Worm (Caenorhabditis elegans): ENCODE results near the gene inx-7.
A peak's percentile ranks its signal among the peaks of the same experiment; 100 is the strongest.

Gene inx-7

DNA sequence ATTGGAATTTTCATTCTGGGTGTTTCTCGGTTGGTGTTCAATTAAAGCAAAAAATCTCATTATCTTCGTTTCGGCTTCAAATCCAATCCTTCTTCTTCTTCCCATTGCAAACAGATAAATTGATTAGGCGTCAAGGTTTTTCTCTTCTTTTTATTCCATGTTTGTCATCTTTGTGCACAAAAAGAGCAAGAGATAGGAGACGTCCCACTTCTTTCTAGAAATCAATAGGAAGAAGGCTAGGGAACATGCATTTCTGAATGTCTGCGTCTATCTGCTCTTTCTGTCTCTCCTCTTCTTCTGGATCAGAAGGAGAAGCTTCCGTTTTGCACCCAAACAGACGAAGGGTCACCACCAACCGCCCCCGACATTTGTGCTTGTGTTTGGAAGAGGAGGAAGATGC is 6.5 kb upstream of the inx-7 start (continued):
- TF ChIP-seq Y55F3AM.14 (GFP tag; optimal IDR thresholded peaks at IDR 0.05), result no peak
- TF ChIP-seq ztf-4 (tag; optimal IDR thresholded peaks at IDR 0.05), result no peak
- no peak for TF ChIP-seq nhr-77 (tag; optimal IDR thresholded peaks at IDR 0.05)
- TF ChIP-seq elt-1 (tag; optimal IDR thresholded peaks at IDR 0.05), result no peak
- peak; percentile 3 for TF ChIP-seq lin-13 (GFP tag; optimal IDR thresholded peaks at IDR 0.05)

DNA sequence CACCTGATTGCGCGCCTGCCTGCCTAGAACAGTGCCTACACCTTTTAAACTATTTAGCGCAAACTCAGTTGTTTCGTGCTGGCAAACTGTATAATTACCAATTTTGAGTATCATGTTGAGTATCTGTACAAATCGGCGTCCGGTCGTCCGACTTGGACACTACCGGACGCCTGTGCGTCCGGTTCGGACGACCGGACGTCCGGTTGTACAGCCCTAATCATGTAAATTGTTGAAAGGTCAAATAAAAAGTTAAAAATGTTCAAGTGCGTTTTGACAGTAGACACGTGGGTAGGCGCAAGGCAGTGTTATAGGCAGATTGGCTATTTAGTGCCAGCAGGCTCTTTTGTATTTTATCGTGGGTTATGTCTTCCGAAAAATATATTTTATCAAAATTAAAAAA is 3.5 kb upstream of the inx-7 start:
- TF ChIP-seq lin-13 (GFP tag; optimal IDR thresholded peaks at IDR 0.05), result no peak
- TF ChIP-seq nhr-237 (tag; optimal IDR thresholded peaks at IDR 0.05), result no peak
- TF ChIP-seq nhr-21 (tag; optimal IDR thresholded peaks at IDR 0.05), result no peak
- no peak for TF ChIP-seq ceh-16 (tag; optimal IDR thresholded peaks at IDR 0.05)
- no peak for TF ChIP-seq alr-1 (tag; optimal IDR thresholded peaks at IDR 0.05)
- TF ChIP-seq elt-1 (tag; optimal IDR thresholded peaks at IDR 0.05), result no peak
- TF ChIP-seq nhr-25 (tag; optimal IDR thresholded peaks at IDR 0.05), result no peak
- TF ChIP-seq egl-27 (tag; optimal IDR thresholded peaks at IDR 0.05), result no peak
- no peak for TF ChIP-seq peb-1 (tag; optimal IDR thresholded peaks at IDR 0.05)
- no peak for TF ChIP-seq lin-39 (tag; optimal IDR thresholded peaks at IDR 0.05)
- no peak for TF ChIP-seq ztf-1 (GFP tag; conservative IDR thresholded peaks at IDR 0.05)
- TF ChIP-seq mbf-1 (tag; optimal IDR thresholded peaks at IDR 0.05), result no peak

DNA sequence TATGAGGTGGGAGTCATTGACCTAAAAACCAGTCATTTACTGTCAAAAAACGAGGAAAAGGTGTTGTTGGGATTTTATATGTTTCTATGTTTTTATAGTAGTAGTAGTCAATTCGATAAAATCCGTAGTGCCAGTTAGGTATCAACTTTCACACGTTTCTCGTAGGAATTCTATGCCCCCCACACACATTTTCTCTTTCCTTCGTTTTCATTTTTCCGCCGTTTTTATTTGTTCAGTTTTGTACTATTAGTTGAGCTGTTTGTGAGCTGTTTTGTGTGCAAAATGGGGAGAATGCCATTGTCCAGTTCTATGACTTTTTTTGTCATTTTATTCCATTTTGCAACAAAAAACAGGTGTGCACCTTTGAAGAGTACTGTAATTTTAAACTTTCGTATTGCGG is 2.3 kb upstream of the inx-7 start:
- no peak for TF ChIP-seq nhr-10 (tag; optimal IDR thresholded peaks at IDR 0.05)
- TF ChIP-seq unc-62 (GFP tag; optimal IDR thresholded peaks at IDR 0.05), result no peak
- no peak for TF ChIP-seq nhr-21 (tag; optimal IDR thresholded peaks at IDR 0.05)
- TF ChIP-seq unc-55 (GFP tag; optimal IDR thresholded peaks at IDR 0.05), result no peak
- no peak for TF ChIP-seq mab-5 (tag; optimal IDR thresholded peaks at IDR 0.05)
- no peak for TF ChIP-seq mbf-1 (tag; optimal IDR thresholded peaks at IDR 0.05)
- no peak for TF ChIP-seq egl-27 (tag; optimal IDR thresholded peaks at IDR 0.05)
- no peak for TF ChIP-seq lin-13 (GFP tag; optimal IDR thresholded peaks at IDR 0.05)

DNA sequence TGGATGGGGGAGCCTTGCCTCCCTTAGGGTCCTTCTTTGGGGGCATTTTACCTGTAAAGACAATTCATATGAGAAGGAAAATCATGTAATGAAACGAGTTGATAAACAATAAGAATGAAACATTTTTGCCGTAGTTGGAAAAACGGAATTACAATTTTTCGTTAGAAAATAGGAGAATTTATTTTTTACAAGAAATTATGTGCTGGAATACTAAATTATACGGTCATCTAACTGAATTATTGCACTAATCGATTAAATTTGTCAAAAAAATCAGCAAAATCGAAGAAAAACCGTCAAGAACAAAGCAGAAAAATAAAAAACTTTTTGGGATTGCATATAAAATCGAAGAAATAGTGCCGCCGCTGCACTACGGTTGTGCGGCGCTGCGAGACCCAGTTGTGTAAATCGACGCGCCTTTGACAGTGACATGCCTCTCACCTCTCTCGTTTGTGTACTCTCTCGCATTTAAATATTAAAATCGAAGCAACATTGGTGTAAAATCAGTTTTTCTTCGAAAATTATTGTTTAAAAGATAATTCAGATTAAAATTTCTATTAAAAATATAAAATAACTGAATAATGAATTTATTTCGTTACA is 1.2 kb upstream of the inx-7 start, which contains the start of gene rps-25:
Gene rps-25 (minus strand): TSS at position 51 of the 597 bp plus-strand sequence.
- TF ChIP-seq unc-62 (GFP tag; optimal IDR thresholded peaks at IDR 0.05) (no peak), alr-1 (tag; optimal IDR thresholded peaks at IDR 0.05) (no peak), nhr-25 (tag; optimal IDR thresholded peaks at IDR 0.05) (peak; percentile 18), nhr-10 (tag; optimal IDR thresholded peaks at IDR 0.05) (no peak), mbf-1 (tag; optimal IDR thresholded peaks at IDR 0.05) (no peak), F13H6.1 (tag; optimal IDR thresholded peaks at IDR 0.05) (peak; percentile 20), sma-3 (GFP tag; optimal IDR thresholded peaks at IDR 0.05) (peak; percentile 16), crh-2 (tag; optimal IDR thresholded peaks at IDR 0.05) (peak; percentile 23), snpc-4 (tag; optimal IDR thresholded peaks at IDR 0.05) (peak; percentile 12), nhr-6 (tag; optimal IDR thresholded peaks at IDR 0.05) (no peak), gmeb-1 (tag; optimal IDR thresholded peaks at IDR 0.05) (peak; percentile 39), unc-55 (GFP tag; optimal IDR thresholded peaks at IDR 0.05) (peak; percentile 86), nhr-129 (tag; optimal IDR thresholded peaks at IDR 0.05) (peak; percentile 46), C34F6.9 (tag; optimal IDR thresholded peaks at IDR 0.05) (peak; percentile 63), lin-13 (GFP tag; optimal IDR thresholded peaks at IDR 0.05) (peak; percentile 62), lin-11 (tag; optimal IDR thresholded peaks at IDR 0.05) (peak; percentile 53), fos-1 (tag; optimal IDR thresholded peaks at IDR 0.05) (peak; percentile 7), nhr-21 (tag; optimal IDR thresholded peaks at IDR 0.05) (peak; percentile 21), sma-9 (GFP tag; optimal IDR thresholded peaks at IDR 0.05) (peak; percentile 39), sma-9 (tag; optimal IDR thresholded peaks at IDR 0.05) (no peak), lsy-2 (tag; optimal IDR thresholded peaks at IDR 0.05) (peak; percentile 13 to 93), ama-1 (optimal IDR thresholded peaks at IDR 0.05) (peak; percentile 20)

DNA sequence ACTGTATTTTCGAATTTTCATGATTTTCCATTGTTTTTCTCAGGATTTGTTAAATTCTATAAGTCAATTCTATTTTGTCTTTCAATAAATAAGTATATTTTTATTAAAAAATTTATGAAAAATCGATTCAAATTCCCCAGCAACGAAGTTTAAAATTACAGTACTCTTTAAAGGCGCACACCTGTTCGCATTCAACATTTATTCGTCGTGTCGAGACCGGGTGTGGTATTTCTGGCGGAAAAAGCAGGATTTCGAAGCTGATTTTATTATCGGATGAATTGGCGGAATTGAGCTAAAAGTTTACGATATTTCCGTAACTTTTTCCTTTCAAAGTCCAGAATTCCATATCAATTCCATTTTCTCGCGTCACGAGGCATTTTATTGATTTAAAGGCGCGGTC is 983 bp downstream of the inx-7 start:
- TF ChIP-seq unc-39 (tag; optimal IDR thresholded peaks at IDR 0.05), result no peak
- no peak for TF ChIP-seq ama-1 (optimal IDR thresholded peaks at IDR 0.05)
- no peak for TF ChIP-seq nhr-10 (tag; optimal IDR thresholded peaks at IDR 0.05)
- no peak for TF ChIP-seq nhr-129 (tag; optimal IDR thresholded peaks at IDR 0.05)
- no peak for TF ChIP-seq nhr-11 (tag; optimal IDR thresholded peaks at IDR 0.05)
- no peak for TF ChIP-seq egl-27 (tag; optimal IDR thresholded peaks at IDR 0.05)
- no peak for TF ChIP-seq elt-3 (tag; optimal IDR thresholded peaks at IDR 0.05)
- TF ChIP-seq nhr-77 (tag; optimal IDR thresholded peaks at IDR 0.05), result no peak
- TF ChIP-seq unc-62 (GFP tag; optimal IDR thresholded peaks at IDR 0.05), result no peak
- TF ChIP-seq Y55F3AM.14 (GFP tag; optimal IDR thresholded peaks at IDR 0.05), result no peak
- TF ChIP-seq unc-55 (GFP tag; optimal IDR thresholded peaks at IDR 0.05), result no peak
- TF ChIP-seq lsy-2 (tag; optimal IDR thresholded peaks at IDR 0.05), result no peak
- no peak for TF ChIP-seq ztf-11 (tag; optimal IDR thresholded peaks at IDR 0.05)
- no peak for TF ChIP-seq snpc-4 (tag; optimal IDR thresholded peaks at IDR 0.05)
- TF ChIP-seq mbf-1 (tag; optimal IDR thresholded peaks at IDR 0.05), result no peak
- TF ChIP-seq lin-13 (GFP tag; optimal IDR thresholded peaks at IDR 0.05), result no peak
